Fruit fly (Drosophila melanogaster): ENCODE measurements around the gene CG4116.

DNA sequence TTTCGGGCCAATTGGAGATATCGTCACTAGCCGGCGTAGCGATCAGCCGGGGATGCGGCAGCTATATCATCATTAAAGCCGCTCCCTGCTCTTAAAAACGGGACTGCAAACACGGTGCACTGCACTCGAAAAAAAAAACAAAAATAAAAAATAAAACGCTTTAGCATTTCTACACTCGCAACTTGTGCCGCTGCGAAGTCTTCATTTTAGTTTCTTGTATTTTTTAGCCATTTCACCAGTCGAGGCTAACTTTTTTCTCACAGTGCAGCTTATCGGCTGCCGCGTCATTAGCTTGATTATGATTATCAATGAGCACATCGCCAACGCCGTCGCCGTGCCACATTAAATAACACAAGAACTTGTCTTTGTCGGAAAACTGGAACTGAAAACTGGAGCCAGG, 18.5 kb upstream of the CG4116 start:
- peak; percentile 75 for TF ChIP-seq CG30403 (GFP tag; optimal IDR thresholded peaks at IDR 0.05)
- TF ChIP-seq fru (optimal IDR thresholded peaks at IDR 0.05), result no peak
- peak; percentile 44 for TF ChIP-seq CG16815 (GFP tag; optimal IDR thresholded peaks at IDR 0.05)
- no peak for TF ChIP-seq bowl (GFP tag; IDR thresholded peaks at IDR 0.05)
- peak; percentile 19 for TF ChIP-seq CG1603 (tag; optimal IDR thresholded peaks at IDR 0.05)
- peak; percentile 49 for TF ChIP-seq CG12942 (GFP tag; optimal IDR thresholded peaks at IDR 0.05)
